Fruit fly (Drosophila melanogaster): ENCODE results near the gene CG43680.

dm6 chr3L:15011142-15011541 is 42.0 kb downstream of the CG43680 start:
- peak; percentile 82 to 88 for TF ChIP-seq CTCF (optimal IDR thresholded peaks at IDR 0.05)
- TF ChIP-seq CG8478 (optimal IDR thresholded peaks at IDR 0.05), result no peak

Measured in S2 (cell line).